Fruit fly (Drosophila melanogaster): ENCODE measurements around the gene CG10581.

dm6 chr3L:21014516-21014945 lies 19.5 kb downstream of the CG10581 start:
- TF ChIP-seq kay (GFP tag; ENCODE audit: borderline replicate concordance): no peak
- no peak for TF ChIP-seq bab1 (GFP tag; optimal IDR thresholded peaks at IDR 0.05)
- no peak for TF ChIP-seq toe (GFP tag; optimal IDR thresholded peaks at IDR 0.05)
- no peak for TF ChIP-seq Clk (GFP tag; optimal IDR thresholded peaks at IDR 0.05)
- no peak for TF ChIP-seq CG33017 (tag; optimal IDR thresholded peaks at IDR 0.05)
- no peak for TF ChIP-seq tj (GFP tag; optimal IDR thresholded peaks at IDR 0.05)
- no peak for TF ChIP-seq CG14711 (tag; optimal IDR thresholded peaks at IDR 0.05)
- TF ChIP-seq pad (GFP tag; optimal IDR thresholded peaks at IDR 0.05): peak; percentile 4
- TF ChIP-seq cic (GFP tag; optimal IDR thresholded peaks at IDR 0.05): no peak
- no peak for TF ChIP-seq CG1620 (GFP tag; optimal IDR thresholded peaks at IDR 0.05)
- TF ChIP-seq ovo (GFP tag; optimal IDR thresholded peaks at IDR 0.05): no peak
- TF ChIP-seq cnc (optimal IDR thresholded peaks at IDR 0.05): no peak
- no peak for TF ChIP-seq Mnt (GFP tag; optimal IDR thresholded peaks at IDR 0.05)
